Worm (Caenorhabditis elegans) whole organism, L4 larva: ENCODE measurements around the gene nspe-2.
"Not testable (repeated sequence)": the region's sequence is repeated elsewhere in the genome, so short reads cannot be mapped to it uniquely, and the experiment has no call there.

ENCODE experiments used
- ZK546.5 ChIP-seq, 2 experiments: sonication (generic microtip); optimal IDR thresholded peaks; 2 replicates each; lab custom pipeline; 2017; ENCODE audit warnings: missing biosample characterization in 2 of 2, missing genetic modification characterization in 2 of 2
- ces-1 ChIP-seq: fragments of 150-350 bp; sonication (generic microtip); optimal IDR thresholded peaks from 4 replicates; lab custom pipeline; 2014; ENCODE audit warnings: missing biosample characterization, missing genetic modification reagents, missing genetic modification characterization
- daf-8 ChIP-seq: fragments of 200-800 bp; sonication (Bioruptor generic); IDR thresholded peaks from 2 replicates; pipeline ENCODE4 v1.3.6; 2022; ENCODE audit warnings: missing genetic modification characterization, missing compliant biosample characterization
- egl-27 ChIP-seq: sonication (generic microtip); optimal IDR thresholded peaks from 3 replicates; lab custom pipeline; 2017; ENCODE audit warnings: missing biosample characterization, missing genetic modification reagents, missing genetic modification characterization
- fkh-10 ChIP-seq: fragments of 150-350 bp; optimal IDR thresholded peaks from 2 replicates; lab custom pipeline; 2014; ENCODE audit warnings: missing biosample characterization, missing genetic modification reagents, missing genetic modification characterization
- fos-1 ChIP-seq: fragments of 150-350 bp; optimal IDR thresholded peaks from 2 replicates; lab custom pipeline; 2014; ENCODE audit warnings: missing biosample characterization, missing genetic modification characterization
- lsy-2 ChIP-seq, 2 experiments: fragments of 150-350 bp in 1 of 2; sonication (generic microtip) in 1 of 2; optimal IDR thresholded peaks; 2 replicates each; lab custom pipeline; 2014 to 2017; ENCODE audit warnings: missing biosample characterization in 2 of 2, missing genetic modification characterization in 2 of 2
- mdl-1 ChIP-seq, 2 experiments: fragments of 150-350 bp in 1 of 2; sonication (generic microtip) in 1 of 2; optimal IDR thresholded peaks; 2 replicates each; lab custom pipeline; 2014 to 2017; ENCODE audit warnings: missing biosample characterization in 2 of 2, missing genetic modification characterization in 2 of 2
- mep-1 ChIP-seq: fragments of 150-350 bp; sonication (generic microtip); optimal IDR thresholded peaks from 3 replicates; lab custom pipeline; 2014; ENCODE audit warnings: missing biosample characterization, missing genetic modification characterization
- nhr-111 ChIP-seq: fragments of 200-800 bp; sonication (Bioruptor generic); optimal IDR thresholded peaks from 2 replicates; lab custom pipeline; 2018; ENCODE audit warnings: mild to moderate bottlenecking, missing genetic modification characterization, missing compliant biosample characterization
- tag-97 ChIP-seq: fragments of 200-800 bp; sonication (Bioruptor generic); IDR thresholded peaks from 2 replicates; pipeline ENCODE4 v1.3.6; 2022; ENCODE audit warnings: missing genetic modification characterization, missing compliant biosample characterization
- unc-39 ChIP-seq: sonication (generic microtip); optimal IDR thresholded peaks from 2 replicates; lab custom pipeline; 2017; ENCODE audit warnings: missing biosample characterization, missing genetic modification characterization
- zag-1 ChIP-seq: fragments of 150-350 bp; optimal IDR thresholded peaks from 2 replicates; lab custom pipeline; 2014; ENCODE audit warnings: missing biosample characterization, missing genetic modification characterization
- zfp-2 ChIP-seq: sonication (generic microtip); optimal IDR thresholded peaks from 2 replicates; lab custom pipeline; 2016; ENCODE audit warnings: mild to moderate bottlenecking, missing genetic modification characterization, missing compliant biosample characterization

ce11 chrII:12651208-12651607, 32.0 kb upstream of the nspe-2 start:
- TF ChIP-seq fkh-10 (GFP tag; lab: Kevin White, UChicago); ces-1 (GFP tag; lab: Kevin White, UChicago); unc-39 (tag; lab: Kevin White, UChicago); lsy-2 (tag; optimal IDR thresholded peaks at IDR 0.05; lab: Kevin White, UChicago); fos-1; ZK546.5 (tag; optimal IDR thresholded peaks at IDR 0.05; lab: Kevin White, UChicago); egl-27 (tag; lab: Kevin White, UChicago); zag-1 (tag; lab: Kevin White, UChicago); tag-97 (GFP tag; lab: Robert Waterston, UW); zfp-2 (tag; lab: Kevin White, UChicago); nhr-111 (GFP tag; lab: Kevin White, UChicago); daf-8 (GFP tag; lab: Robert Waterston, UW); mdl-1 (tag; optimal IDR thresholded peaks at IDR 0.05; lab: Kevin White, UChicago); mep-1 (tag; lab: Kevin White, UChicago): not testable (repeated sequence)
